Worm (Caenorhabditis elegans): ENCODE data around the gene VM106R.1.

DNA sequence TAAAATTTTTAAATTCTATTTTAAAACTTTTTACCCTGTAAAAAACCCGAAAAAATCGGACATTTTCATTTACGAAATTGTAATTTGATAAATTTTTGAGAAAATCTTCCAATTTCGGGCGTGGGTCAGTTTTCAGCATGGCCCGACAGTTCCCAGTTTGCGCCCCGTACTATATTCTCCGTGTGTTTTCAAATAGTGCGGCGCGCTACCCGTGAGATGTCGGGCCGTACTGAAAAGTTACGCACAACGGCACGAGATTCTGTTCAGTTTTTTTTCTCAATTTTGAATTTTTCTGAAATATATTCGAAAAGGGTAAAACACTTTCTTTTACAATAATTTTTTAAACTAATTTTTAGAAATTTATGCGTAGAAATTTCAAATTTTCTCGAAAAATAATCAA lies 18.1 kb upstream of the VM106R.1 start:
- TF ChIP-seq aly-1 (tag; optimal IDR thresholded peaks at IDR 0.05), result no peak
- TF ChIP-seq pes-1 (GFP tag; IDR thresholded peaks at IDR 0.05), result no peak
- TF ChIP-seq tbx-11 (GFP tag; IDR thresholded peaks at IDR 0.05), result no peak
